Worm (Caenorhabditis elegans) whole organism, L1 larva: Measurements from ENCODE around the gene srlf-31.

Experiments used
- C04F5.9 ChIP-seq: sonication (generic microtip); optimal IDR thresholded peaks from 2 replicates; lab custom pipeline; 2016; ENCODE audit warnings: missing genetic modification characterization, missing compliant biosample characterization
- C16A3.4 ChIP-seq: fragments of 150-350 bp; optimal IDR thresholded peaks from 2 replicates; lab custom pipeline; 2014; ENCODE audit warnings: missing biosample characterization, missing genetic modification characterization
- C34B4.2 ChIP-seq: sonication (generic microtip); optimal IDR thresholded peaks from 2 replicates; lab custom pipeline; 2017; ENCODE audit warnings: mild to moderate bottlenecking, missing genetic modification characterization, missing compliant biosample characterization
- Y116A8C.19 ChIP-seq: sonication (generic microtip); optimal IDR thresholded peaks from 2 replicates; lab custom pipeline; 2016; ENCODE audit warnings: missing compliant biosample characterization, missing genetic modification characterization, borderline replicate concordance
- aha-1 ChIP-seq: fragments of 150-350 bp; optimal IDR thresholded peaks from 2 replicates; lab custom pipeline; 2014; ENCODE audit warnings: missing biosample characterization, missing genetic modification characterization
- aly-2 ChIP-seq: fragments of 150-350 bp; optimal IDR thresholded peaks from 2 replicates; lab custom pipeline; 2014; ENCODE audit warnings: missing biosample characterization, missing genetic modification characterization
- ama-1 ChIP-seq: fragments of 150-350 bp; optimal IDR thresholded peaks from 2 replicates; lab custom pipeline; 2014
- blmp-1 ChIP-seq: fragments of 150-350 bp; optimal IDR thresholded peaks from 2 replicates; lab custom pipeline; 2014; ENCODE audit warnings: missing biosample characterization, missing genetic modification characterization
- ceh-63 ChIP-seq: fragments of 200-800 bp; sonication (Bioruptor generic); optimal IDR thresholded peaks from 2 replicates; lab custom pipeline; 2018; ENCODE audit warnings: mild to moderate bottlenecking, missing genetic modification characterization, missing compliant biosample characterization
- ceh-8 ChIP-seq: fragments of 200-800 bp; sonication (Bioruptor generic); optimal IDR thresholded peaks from 2 replicates; lab custom pipeline; 2018; ENCODE audit warnings: mild to moderate bottlenecking, missing genetic modification characterization, moderate library complexity, missing compliant biosample characterization
- ceh-82 ChIP-seq, 3 experiments: fragments of 150-350 bp in 1 of 3; sonication (generic microtip) in 2 of 3; optimal IDR thresholded peaks; 2 replicates each; lab custom pipeline; 2014 to 2017; ENCODE audit warnings: missing biosample characterization in 3 of 3, missing genetic modification characterization in 3 of 3
- ceh-90 ChIP-seq: sonication (generic microtip); optimal IDR thresholded peaks from 2 replicates; lab custom pipeline; 2016; ENCODE audit warnings: missing genetic modification characterization, missing compliant biosample characterization
- ces-1 ChIP-seq: fragments of 150-350 bp; optimal IDR thresholded peaks from 2 replicates; lab custom pipeline; 2014; ENCODE audit warnings: missing biosample characterization, missing genetic modification reagents, missing genetic modification characterization
- dsc-1 ChIP-seq: sonication (generic microtip); optimal IDR thresholded peaks from 2 replicates; lab custom pipeline; 2016; ENCODE audit warnings: mild to moderate bottlenecking, missing genetic modification characterization, missing compliant biosample characterization
- efl-1 ChIP-seq, 4 experiments: fragments of 150-350 bp; optimal IDR thresholded peaks in 3 of 4; peaks in 1 of 4; 1 replicate in 1 of 4; 2 replicates in 3 of 4; lab custom pipeline; 2014; ENCODE audit warnings: missing biosample characterization in 2 of 4, missing genetic modification characterization in 2 of 4, missing genetic modification reagents in 2 of 4
- elt-2 ChIP-seq: sonication (generic microtip); optimal IDR thresholded peaks from 2 replicates; lab custom pipeline; 2016; ENCODE audit warnings: missing genetic modification characterization, mild to moderate bottlenecking, inconsistent platforms, missing compliant biosample characterization, missing genetic modification reagents
- fos-1 ChIP-seq: fragments of 150-350 bp; optimal IDR thresholded peaks from 2 replicates; lab custom pipeline; 2014; ENCODE audit warnings: missing biosample characterization, missing genetic modification characterization
- grh-1 ChIP-seq: fragments of 200-800 bp; sonication (Bioruptor generic); IDR thresholded peaks from 2 replicates; pipeline ENCODE4 v1.3.6; 2022; ENCODE audit warnings: missing genetic modification reagents, missing genetic modification characterization, missing compliant biosample characterization
- irx-1 ChIP-seq: sonication (generic microtip); optimal IDR thresholded peaks from 2 replicates; lab custom pipeline; 2016; ENCODE audit warnings: missing genetic modification characterization, missing compliant biosample characterization
- jun-1 ChIP-seq: fragments of 150-350 bp; optimal IDR thresholded peaks from 2 replicates; lab custom pipeline; 2014; ENCODE audit warnings: missing biosample characterization, missing genetic modification reagents, missing genetic modification characterization
- lin-15B ChIP-seq: fragments of 150-350 bp; sonication (generic microtip); optimal IDR thresholded peaks from 3 replicates; lab custom pipeline; 2014; ENCODE audit warnings: missing biosample characterization, missing genetic modification characterization
- lin-35 ChIP-seq, 2 experiments: fragments of 150-350 bp; optimal IDR thresholded peaks; 2 replicates each; lab custom pipeline; 2014; ENCODE audit warnings: missing biosample characterization in 2 of 2, missing genetic modification characterization in 2 of 2, missing genetic modification reagents in 2 of 2
- lsy-2 ChIP-seq, 2 experiments: fragments of 150-350 bp; optimal IDR thresholded peaks; 2 replicates each; lab custom pipeline; 2014; ENCODE audit warnings: missing biosample characterization in 2 of 2, missing genetic modification characterization in 2 of 2
- nhr-28 ChIP-seq: fragments of 150-350 bp; optimal IDR thresholded peaks from 2 replicates; lab custom pipeline; 2014; ENCODE audit warnings: missing biosample characterization, missing genetic modification characterization
- nhr-71 ChIP-seq: sonication (generic microtip); optimal IDR thresholded peaks from 2 replicates; lab custom pipeline; 2016; ENCODE audit warnings: mild to moderate bottlenecking, missing genetic modification characterization, moderate library complexity, missing compliant biosample characterization
- nhr-77 ChIP-seq: fragments of 150-350 bp; optimal IDR thresholded peaks from 2 replicates; lab custom pipeline; 2014; ENCODE audit warnings: missing biosample characterization, missing genetic modification characterization
- nhr-85 ChIP-seq: sonication (generic microtip); peaks from one replicate; lab custom pipeline; 2016; ENCODE audit warnings: missing genetic modification characterization, inconsistent platforms, missing compliant biosample characterization
- nhr-90 ChIP-seq: sonication (generic microtip); optimal IDR thresholded peaks from 2 replicates; lab custom pipeline; 2016; ENCODE audit warnings: mild to moderate bottlenecking, missing genetic modification characterization, missing compliant biosample characterization; ENCODE audit not compliant: poor library complexity
- pax-3 ChIP-seq: fragments of 200-800 bp; sonication (Bioruptor generic); optimal IDR thresholded peaks from 2 replicates; lab custom pipeline; 2018; ENCODE audit warnings: mild to moderate bottlenecking, missing genetic modification characterization, moderate library complexity, missing compliant biosample characterization
- pqm-1 ChIP-seq: sonication (generic microtip); optimal IDR thresholded peaks from 3 replicates; lab custom pipeline; 2017; ENCODE audit warnings: missing biosample characterization, missing genetic modification characterization
- rnt-1 ChIP-seq: sonication (generic microtip); optimal IDR thresholded peaks from 2 replicates; lab custom pipeline; 2016; ENCODE audit warnings: mild to moderate bottlenecking, missing genetic modification characterization, moderate library complexity, missing compliant biosample characterization
- skn-1 ChIP-seq: fragments of 150-350 bp; optimal IDR thresholded peaks from 2 replicates; lab custom pipeline; 2014; ENCODE audit warnings: missing biosample characterization, missing genetic modification characterization
- snpc-4 ChIP-seq: fragments of 150-350 bp; optimal IDR thresholded peaks from 2 replicates; lab custom pipeline; 2014; ENCODE audit warnings: missing biosample characterization, missing genetic modification characterization
- snu-23 ChIP-seq: sonication (generic microtip); optimal IDR thresholded peaks from 2 replicates; lab custom pipeline; 2016; ENCODE audit warnings: missing genetic modification characterization, missing compliant biosample characterization
- sox-4 ChIP-seq: sonication (generic microtip); optimal IDR thresholded peaks from 2 replicates; lab custom pipeline; 2016; ENCODE audit warnings: missing genetic modification characterization, missing compliant biosample characterization
- sptf-1 ChIP-seq: fragments of 150-350 bp; optimal IDR thresholded peaks from 2 replicates; lab custom pipeline; 2014; ENCODE audit warnings: missing biosample characterization, missing genetic modification characterization
- sup-37 ChIP-seq: fragments of 200-800 bp; sonication (Bioruptor generic); optimal IDR thresholded peaks from 2 replicates; lab custom pipeline; 2018; ENCODE audit warnings: mild to moderate bottlenecking, missing genetic modification characterization, missing compliant biosample characterization
- swsn-7 ChIP-seq: sonication (generic microtip); optimal IDR thresholded peaks from 2 replicates; lab custom pipeline; 2016; ENCODE audit warnings: missing genetic modification characterization, missing compliant biosample characterization
- tlp-1 ChIP-seq: fragments of 150-350 bp; optimal IDR thresholded peaks from 2 replicates; lab custom pipeline; 2014; ENCODE audit warnings: missing biosample characterization, missing genetic modification characterization
- unc-130 ChIP-seq: fragments of 150-350 bp; optimal IDR thresholded peaks from 2 replicates; lab custom pipeline; 2017; ENCODE audit warnings: missing biosample characterization, missing genetic modification characterization, inconsistent platforms
- unc-30 ChIP-seq: sonication (generic microtip); optimal IDR thresholded peaks from 2 replicates; lab custom pipeline; 2017; ENCODE audit warnings: missing biosample characterization, missing genetic modification characterization
- unc-86 ChIP-seq: sonication (generic microtip); optimal IDR thresholded peaks from 2 replicates; lab custom pipeline; 2016; ENCODE audit warnings: missing genetic modification characterization, missing compliant biosample characterization
- xbp-1 ChIP-seq: sonication (generic microtip); optimal IDR thresholded peaks from 2 replicates; lab custom pipeline; 2016; ENCODE audit warnings: missing genetic modification characterization, missing compliant biosample characterization
- zag-1 ChIP-seq: fragments of 150-350 bp; optimal IDR thresholded peaks from 2 replicates; lab custom pipeline; 2014; ENCODE audit warnings: missing biosample characterization, missing genetic modification characterization
- ztf-11 ChIP-seq, 2 experiments: sonication (generic microtip); optimal IDR thresholded peaks; 2 replicates each; lab custom pipeline; 2016 to 2017; ENCODE audit warnings: missing genetic modification characterization in 2 of 2, missing biosample characterization in 1 of 2, missing compliant biosample characterization in 1 of 2

srlf-31 gene

DNA sequence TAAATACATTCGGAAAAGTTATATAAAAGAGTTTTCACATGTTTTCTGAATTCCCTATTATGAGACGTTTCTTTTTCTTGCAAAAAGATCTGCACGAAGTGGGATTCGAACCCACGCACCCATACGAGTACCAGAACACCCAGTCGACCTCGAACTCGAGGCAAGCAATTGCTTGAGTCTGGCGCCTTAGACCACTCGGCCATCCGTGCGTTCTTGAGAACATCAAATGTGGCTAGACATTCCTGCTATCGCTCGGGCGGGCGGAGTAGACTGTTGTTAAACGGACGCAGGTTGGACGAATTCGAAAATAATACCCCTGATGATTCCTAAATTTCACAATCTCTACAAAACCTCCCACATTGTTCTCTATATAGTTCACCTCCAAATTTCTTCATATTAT lies 5.4 kb upstream of the srlf-31 start (continued):
- TF ChIP-seq swsn-7 (tag; lab: Kevin White, UChicago), result peak; percentile 29
- TF ChIP-seq rnt-1 (tag; lab: Kevin White, UChicago), result peak; percentile 83
- peak; percentile 81 for TF ChIP-seq nhr-85 (tag; lab: Kevin White, UChicago)
- TF ChIP-seq skn-1 (tag; lab: Kevin White, UChicago), result peak; percentile 55
- TF ChIP-seq ceh-90, result no peak
- TF ChIP-seq grh-1 (GFP tag; lab: Robert Waterston, UW), result peak; percentile 27; the same call in 1 of the 2 replicates
- no peak for TF ChIP-seq ama-1
- peak; percentile 68 for TF ChIP-seq nhr-90 (tag; lab: Kevin White, UChicago)
- TF ChIP-seq sox-4, result no peak
- no peak for TF ChIP-seq aly-2 (tag; lab: Kevin White, UChicago)
- peak; percentile 49 for TF ChIP-seq fos-1 (tag; lab: Kevin White, UChicago)
- TF ChIP-seq unc-30 (tag; lab: Kevin White, UChicago), result no peak
- TF ChIP-seq blmp-1 (tag; lab: Kevin White, UChicago), result peak; percentile 19
- no peak for TF ChIP-seq C04F5.9 (tag; lab: Kevin White, UChicago)
- TF ChIP-seq ztf-11 (tag; optimal IDR thresholded peaks at IDR 0.05; lab: Kevin White, UChicago), result peak in 1 of 2 experiments; percentile 9
- TF ChIP-seq dsc-1 (tag; lab: Kevin White, UChicago), result no peak
- TF ChIP-seq Y116A8C.19 (tag; lab: Kevin White, UChicago), result no peak
- peak; percentile 76 for TF ChIP-seq snu-23
- peak; percentile 30 for TF ChIP-seq nhr-77
- TF ChIP-seq jun-1, result peak; percentile 8
- TF ChIP-seq elt-2, result peak; percentile 32
- TF ChIP-seq lsy-2 (tag; optimal IDR thresholded peaks at IDR 0.05; lab: Kevin White, UChicago), result peak in 1 of 2 experiments; percentile 66
- TF ChIP-seq sptf-1 (tag; lab: Kevin White, UChicago), result no peak
- TF ChIP-seq unc-130 (tag; lab: Kevin White, UChicago), result no peak
- peak; percentile 43 for TF ChIP-seq C16A3.4 (tag; lab: Kevin White, UChicago)
- no peak for TF ChIP-seq C34B4.2 (tag; lab: Kevin White, UChicago)
- no peak for TF ChIP-seq pax-3 (tag; lab: Kevin White, UChicago)
- TF ChIP-seq xbp-1 (tag; lab: Kevin White, UChicago), result peak; percentile 25
- TF ChIP-seq nhr-71, result peak; percentile 66
- TF ChIP-seq tlp-1 (tag; lab: Kevin White, UChicago), result no peak
- TF ChIP-seq irx-1 (tag; lab: Kevin White, UChicago), result peak; percentile 38
- TF ChIP-seq pqm-1, result no peak

DNA sequence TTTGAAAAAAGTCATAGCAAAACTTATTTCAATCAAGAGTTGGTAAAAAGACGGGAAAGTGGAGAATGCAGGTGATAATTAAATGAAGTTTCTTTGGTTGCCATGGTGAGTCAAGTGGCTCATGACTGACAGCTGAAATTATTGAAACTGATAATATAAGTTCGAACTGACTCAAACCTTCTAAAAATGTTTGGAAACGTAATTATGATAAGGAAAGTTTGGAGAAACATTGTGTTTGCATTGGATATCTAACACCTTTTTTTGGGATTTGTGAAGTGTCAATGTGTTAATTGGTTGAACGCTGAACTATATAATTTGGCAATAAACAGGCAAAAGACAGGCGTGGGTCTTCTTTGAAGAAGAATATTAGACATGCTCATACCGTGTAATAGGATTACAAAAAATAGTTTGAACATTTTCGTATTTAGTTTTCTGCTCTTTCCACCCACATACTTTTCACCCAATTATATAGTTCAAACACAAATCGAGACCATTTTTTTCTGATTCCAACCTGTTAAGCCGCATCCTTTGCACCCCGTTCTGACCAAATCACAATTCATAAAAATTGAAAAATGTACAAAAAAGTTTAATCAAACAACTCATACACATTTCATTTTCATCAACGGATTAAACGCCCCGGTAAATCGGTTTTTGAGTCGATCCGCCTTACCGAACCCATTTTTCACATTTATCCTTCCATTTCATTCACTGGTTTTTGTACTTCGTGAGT lies 2.5 kb upstream of the srlf-31 start, which contains the start of the genes srlf-33 and srlf-32:
Gene srlf-33 (minus strand): TSS at position 101 of the 730 bp plus-strand sequence.
Gene srlf-32 (plus strand): TSS at position 680 of the 730 bp plus-strand sequence.
- TF ChIP-seq ceh-63 (no peak), efl-1 (optimal IDR thresholded peaks at IDR 0.05; lab: Kevin White, UChicago) (no peak), efl-1 (GFP tag; optimal IDR thresholded peaks at IDR 0.05 in 1 of 2; lab: Kevin White, UChicago) (peak in 1 of 2 experiments; percentile 43)

DNA sequence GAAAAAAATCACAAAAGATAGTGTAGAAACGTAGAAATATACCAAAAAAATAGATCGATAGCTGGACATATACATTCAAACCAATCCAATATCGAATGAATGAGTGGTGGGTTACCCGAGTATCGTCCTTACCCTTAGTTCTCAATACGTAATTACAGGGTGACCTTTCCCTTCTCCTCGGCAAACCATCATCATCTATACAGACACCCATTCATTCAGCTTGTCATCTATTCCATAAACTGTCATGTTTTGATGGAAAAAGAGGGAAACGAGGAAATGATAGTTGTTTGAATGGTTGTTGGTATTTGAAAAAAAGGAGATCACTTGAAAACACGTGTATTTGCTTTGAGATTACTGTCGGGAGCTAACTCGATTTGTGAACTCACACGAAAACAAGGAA lies 1.1 kb upstream of the srlf-31 start:
- TF ChIP-seq snpc-4 (no peak), zag-1 (tag; lab: Kevin White, UChicago) (no peak), lin-35 (GFP tag; optimal IDR thresholded peaks at IDR 0.05; lab: Kevin White, UChicago) (no peak), ceh-8 (GFP tag; lab: Kevin White, UChicago) (no peak), lin-15B (tag; lab: Kevin White, UChicago) (no peak), ces-1 (GFP tag; lab: Kevin White, UChicago) (no peak), irx-1 (tag; lab: Kevin White, UChicago) (no peak), nhr-28 (tag; lab: Kevin White, UChicago) (no peak), sup-37 (GFP tag; lab: Kevin White, UChicago) (no peak), unc-86 (tag; lab: Kevin White, UChicago) (no peak), ceh-82 (tag; optimal IDR thresholded peaks at IDR 0.05; lab: Kevin White, UChicago) (no peak), aha-1 (tag; lab: Kevin White, UChicago) (no peak), dsc-1 (tag; lab: Kevin White, UChicago) (no peak), Y116A8C.19 (tag; lab: Kevin White, UChicago) (no peak), fos-1 (tag; lab: Kevin White, UChicago) (no peak)
